Worm (Caenorhabditis elegans): Measurements from ENCODE around the gene F11G11.4.
A peak's percentile ranks its signal among the peaks of the same experiment; 100 is the strongest.

The F11G11.4 gene

DNA sequence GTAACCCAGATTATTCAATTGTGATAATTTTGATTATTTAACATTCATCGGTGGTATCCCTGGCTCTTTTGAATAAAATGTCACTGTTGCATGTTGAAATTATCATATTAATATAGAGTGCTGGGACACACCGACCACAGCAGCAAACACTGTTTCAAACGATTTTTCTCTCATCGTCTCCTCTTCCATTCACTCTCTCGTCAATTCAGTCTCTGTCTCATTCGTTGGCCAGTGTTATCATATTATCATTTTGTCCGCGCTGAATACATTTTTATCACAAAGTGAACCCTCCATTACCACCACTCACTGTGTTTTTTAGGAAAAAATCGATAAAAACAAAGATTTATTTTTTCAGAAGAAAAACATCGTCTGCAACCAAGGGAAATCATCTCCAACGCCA is 3.3 kb upstream of the F11G11.4 start (continued):
- peak; percentile 5 for TF ChIP-seq ceh-28 (tag; optimal IDR thresholded peaks at IDR 0.05)
- no peak for TF ChIP-seq hif-1 (tag; optimal IDR thresholded peaks at IDR 0.05)
- no peak for TF ChIP-seq snpc-4 (tag; optimal IDR thresholded peaks at IDR 0.05)
- no peak for TF ChIP-seq Y48G9A.11 (GFP tag; IDR thresholded peaks at IDR 0.05)
- no peak for TF ChIP-seq dmd-8 (GFP tag; IDR thresholded peaks at IDR 0.05)
- no peak for TF ChIP-seq ZK337.2 (GFP tag; IDR thresholded peaks at IDR 0.05)
- no peak for TF ChIP-seq mdt-29 (GFP tag; IDR thresholded peaks at IDR 0.05)
- no peak for TF ChIP-seq vab-7 (GFP tag; IDR thresholded peaks at IDR 0.05)
- TF ChIP-seq ZK546.5 (tag; optimal IDR thresholded peaks at IDR 0.05): no peak
- peak; percentile 52; the same call in 1 of the 2 replicates for TF ChIP-seq dmd-6 (GFP tag; IDR thresholded peaks at IDR 0.05)
- TF ChIP-seq lsy-2 (tag; optimal IDR thresholded peaks at IDR 0.05): peak in 1 of 2 experiments; percentile 27
- no peak for TF ChIP-seq saeg-2 (GFP tag; IDR thresholded peaks at IDR 0.05)
- no peak for TF ChIP-seq nhr-41 (GFP tag; IDR thresholded peaks at IDR 0.05)
- TF ChIP-seq attf-4 (tag; optimal IDR thresholded peaks at IDR 0.05): no peak
- TF ChIP-seq Y5F2A.4 (GFP tag; optimal IDR thresholded peaks at IDR 0.05): no peak
- no peak for TF ChIP-seq F44E2.7 (GFP tag; IDR thresholded peaks at IDR 0.05)
- no peak for TF ChIP-seq nhr-10 (tag; optimal IDR thresholded peaks at IDR 0.05)
- TF ChIP-seq zfp-3 (GFP tag; conservative IDR thresholded peaks at IDR 0.05): no peak
- TF ChIP-seq cey-2 (tag; optimal IDR thresholded peaks at IDR 0.05; ENCODE audit: borderline replicate concordance, insufficient read depth): no peak
- no peak for TF ChIP-seq ctbp-1 (GFP tag; IDR thresholded peaks at IDR 0.05)
- TF ChIP-seq F26F4.8 (GFP tag; conservative IDR thresholded peaks at IDR 0.05): no peak
- TF ChIP-seq ces-1 (GFP tag; optimal IDR thresholded peaks at IDR 0.05): no peak
- no peak for TF ChIP-seq lin-29 (GFP tag; IDR thresholded peaks at IDR 0.05)
- no peak for TF ChIP-seq D1046.2 (GFP tag; IDR thresholded peaks at IDR 0.05)
- TF ChIP-seq mep-1 (tag; optimal IDR thresholded peaks at IDR 0.05): no peak
- TF ChIP-seq fos-1 (tag; optimal IDR thresholded peaks at IDR 0.05): no peak
- no peak for TF ChIP-seq egl-43 (GFP tag; IDR thresholded peaks at IDR 0.05)
- no peak for TF ChIP-seq madf-5 (GFP tag; IDR thresholded peaks at IDR 0.05)
- TF ChIP-seq lin-39 (tag; optimal IDR thresholded peaks at IDR 0.05): no peak
- TF ChIP-seq nhr-28 (tag; optimal IDR thresholded peaks at IDR 0.05): peak; percentile 78
- no peak for TF ChIP-seq ztf-7 (tag; optimal IDR thresholded peaks at IDR 0.05)
- no peak for TF ChIP-seq spr-3 (GFP tag; optimal IDR thresholded peaks at IDR 0.05)
- TF ChIP-seq unc-62 (GFP tag; optimal IDR thresholded peaks at IDR 0.05 in 1 of 2): peak in 1 of 2 experiments; percentile 20
- no peak for TF ChIP-seq unc-62 (tag; optimal IDR thresholded peaks at IDR 0.05)
- peak; percentile 23 for TF ChIP-seq nhr-77 (tag; optimal IDR thresholded peaks at IDR 0.05)
- no peak for TF ChIP-seq lin-38 (GFP tag; IDR thresholded peaks at IDR 0.05)
- TF ChIP-seq nhr-11 (tag; optimal IDR thresholded peaks at IDR 0.05): no peak
- no peak for TF ChIP-seq ama-1 (optimal IDR thresholded peaks at IDR 0.05)
- peak in 1 of 2 experiments; percentile 1 for TF ChIP-seq mdl-1 (tag; optimal IDR thresholded peaks at IDR 0.05)
- TF ChIP-seq daf-12 (tag; optimal IDR thresholded peaks at IDR 0.05): no peak
- no peak for TF ChIP-seq spr-1 (tag; optimal IDR thresholded peaks at IDR 0.05)
- no peak for TF ChIP-seq arid-1 (GFP tag; conservative IDR thresholded peaks at IDR 0.05)
- TF ChIP-seq dmd-9 (GFP tag; IDR thresholded peaks at IDR 0.05): no peak
- no peak for TF ChIP-seq lir-3 (tag; optimal IDR thresholded peaks at IDR 0.05)
- TF ChIP-seq dve-1 (tag; optimal IDR thresholded peaks at IDR 0.05; ENCODE audit: insufficient read depth): peak; percentile 48
- TF ChIP-seq duxl-1 (tag; optimal IDR thresholded peaks at IDR 0.05; ENCODE audit: poor library complexity): no peak
- no peak for TF ChIP-seq gei-8 (GFP tag; optimal IDR thresholded peaks at IDR 0.05)
- no peak for TF ChIP-seq snpc-1.2 (GFP tag; IDR thresholded peaks at IDR 0.05)
- TF ChIP-seq nhr-76 (tag; optimal IDR thresholded peaks at IDR 0.05): no peak
- TF ChIP-seq aly-2 (tag; optimal IDR thresholded peaks at IDR 0.05): no peak
- no peak for TF ChIP-seq lin-13 (GFP tag; optimal IDR thresholded peaks at IDR 0.05)
- TF ChIP-seq zip-11 (GFP tag; IDR thresholded peaks at IDR 0.05): no peak
- no peak for TF ChIP-seq ceh-82 (tag; optimal IDR thresholded peaks at IDR 0.05)
